Fruit fly (Drosophila melanogaster): ENCODE measurements around the gene CG14903.
A peak's percentile ranks its signal among the peaks of the same experiment; 100 is the strongest.

The CG14903 gene

DNA sequence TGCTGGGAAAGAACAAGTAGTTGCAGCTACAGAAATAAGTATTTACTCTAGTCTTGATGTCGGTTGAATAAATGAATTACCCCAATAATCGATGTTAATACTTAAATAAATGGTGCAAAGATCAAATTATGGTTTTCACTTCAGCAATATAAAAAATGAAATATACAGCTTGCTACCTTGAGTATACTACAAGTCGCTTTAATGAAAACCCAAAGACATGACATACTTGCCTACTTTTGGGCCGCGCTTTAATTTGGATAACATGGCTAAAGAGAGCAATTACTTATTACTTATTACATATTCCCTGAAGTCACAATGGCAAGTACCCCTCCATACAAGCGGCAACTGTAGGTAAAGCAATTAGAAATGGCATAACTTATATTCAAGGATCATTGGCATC, 37.7 kb upstream of the CG14903 start:
- TF ChIP-seq CG32264 (GFP tag; optimal IDR thresholded peaks at IDR 0.05) (no peak), Myc (optimal IDR thresholded peaks at IDR 0.05) (peak; percentile 42), fru (GFP tag; optimal IDR thresholded peaks at IDR 0.05) (peak; percentile 49), woc (GFP tag; optimal IDR thresholded peaks at IDR 0.05) (no peak), N (GFP tag; optimal IDR thresholded peaks at IDR 0.05) (peak; percentile 59), Sp1 (GFP tag; optimal IDR thresholded peaks at IDR 0.05) (no peak)

DNA sequence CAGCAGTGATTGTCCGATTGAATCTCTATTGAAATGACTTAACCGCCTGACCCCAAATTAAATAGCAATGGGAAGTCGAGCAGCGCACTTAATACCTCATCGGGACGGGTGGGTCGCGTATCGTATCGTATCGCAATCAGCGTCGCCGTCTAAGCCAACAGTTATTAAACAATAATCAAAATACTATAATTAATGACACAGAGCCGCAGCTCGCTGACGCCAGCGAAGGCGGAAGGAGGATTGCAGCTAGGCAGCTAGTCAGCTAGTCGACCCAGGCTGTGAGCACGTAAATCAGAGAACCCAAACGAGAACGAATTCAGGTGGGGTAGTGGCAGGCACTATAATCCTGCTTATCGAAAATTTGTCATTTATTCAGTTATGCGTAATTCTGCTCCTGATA, 35.4 kb upstream of the CG14903 start, which contains the start of gene NPF:
Gene NPF (plus strand): TSS at position 301 of the 400 bp plus-strand sequence.
- TF ChIP-seq rgr (GFP tag; optimal IDR thresholded peaks at IDR 0.05) (no peak), dmrt93B (GFP tag; optimal IDR thresholded peaks at IDR 0.05) (no peak), Abd-B (GFP tag; optimal IDR thresholded peaks at IDR 0.05) (no peak), sv (GFP tag; optimal IDR thresholded peaks at IDR 0.05) (no peak), fru (GFP tag; optimal IDR thresholded peaks at IDR 0.05) (no peak)

DNA sequence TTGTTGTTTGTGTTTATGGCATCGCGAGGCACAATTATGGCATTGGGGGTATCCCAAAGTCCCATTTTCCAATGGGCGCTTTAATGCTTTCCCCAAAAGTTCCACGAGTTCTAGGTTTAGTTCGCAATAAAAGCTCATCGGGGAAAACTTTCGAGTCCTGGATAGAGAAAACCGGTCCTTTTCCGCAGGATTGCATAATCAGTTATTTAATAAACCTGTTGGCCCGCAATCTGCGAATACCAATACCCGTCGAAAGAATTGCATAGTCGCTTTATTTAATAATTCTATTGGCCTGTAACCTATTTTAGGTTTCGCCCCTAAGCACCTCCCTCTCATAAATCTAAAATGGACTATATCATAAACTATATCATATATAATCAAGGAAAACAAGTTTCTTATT, 32.4 kb upstream of the CG14903 start:
- TF ChIP-seq Sp1 (GFP tag; optimal IDR thresholded peaks at IDR 0.05) (no peak), OdsH (GFP tag; optimal IDR thresholded peaks at IDR 0.05) (no peak), foxo (GFP tag; optimal IDR thresholded peaks at IDR 0.05) (no peak), dsf (GFP tag; optimal IDR thresholded peaks at IDR 0.05; ENCODE audit: borderline replicate concordance) (no peak), brk (GFP tag; optimal IDR thresholded peaks at IDR 0.05) (no peak), h (GFP tag; optimal IDR thresholded peaks at IDR 0.05) (no peak)

DNA sequence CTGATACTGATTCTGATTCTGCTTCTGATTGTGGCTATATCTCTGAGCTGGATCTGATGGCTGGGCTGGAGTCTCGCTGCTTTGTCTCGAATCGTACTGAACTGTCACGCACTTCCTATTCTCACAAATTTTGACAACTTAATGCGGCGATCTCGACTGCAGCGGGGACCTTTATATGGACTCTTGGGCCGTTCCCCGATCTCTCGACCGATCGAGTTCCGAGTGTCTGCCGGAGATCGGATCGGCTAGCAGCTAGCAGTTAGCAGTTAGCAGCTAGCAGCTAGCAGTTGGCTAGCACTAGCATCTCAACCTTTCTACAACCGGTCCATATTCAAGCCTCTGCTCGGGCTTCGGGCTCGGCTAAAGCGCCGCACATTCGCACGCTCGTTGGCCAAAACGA, 31.2 kb upstream of the CG14903 start, which contains the start of gene CG10345:
Gene CG10345 (minus strand): TSS at position 147 of the 400 bp plus-strand sequence.
- TF ChIP-seq Vsx2 (GFP tag; optimal IDR thresholded peaks at IDR 0.05; ENCODE audit: partially characterized antibody) (no peak), Rel (GFP tag; optimal IDR thresholded peaks at IDR 0.05) (no peak), Rel (tag; optimal IDR thresholded peaks at IDR 0.05) (no peak), ey (GFP tag; optimal IDR thresholded peaks at IDR 0.05) (no peak), sv (GFP tag; optimal IDR thresholded peaks at IDR 0.05) (no peak), Jra (GFP tag; optimal IDR thresholded peaks at IDR 0.05) (no peak), pan (optimal IDR thresholded peaks at IDR 0.05) (no peak), N (GFP tag; optimal IDR thresholded peaks at IDR 0.05) (no peak), GATAd (GFP tag; optimal IDR thresholded peaks at IDR 0.05) (no peak), jim (GFP tag; optimal IDR thresholded peaks at IDR 0.05) (no peak), rgr (GFP tag; optimal IDR thresholded peaks at IDR 0.05) (no peak), Sp1 (GFP tag; optimal IDR thresholded peaks at IDR 0.05) (no peak), CG32264 (GFP tag; optimal IDR thresholded peaks at IDR 0.05) (no peak), CG9705 (GFP tag; optimal IDR thresholded peaks at IDR 0.05) (no peak), Myc (optimal IDR thresholded peaks at IDR 0.05) (no peak), psq (GFP tag; optimal IDR thresholded peaks at IDR 0.05) (no peak), h (GFP tag; optimal IDR thresholded peaks at IDR 0.05) (no peak), dl (GFP tag; optimal IDR thresholded peaks at IDR 0.05; ENCODE audit: insufficient read depth in 1 of 2, partially characterized antibody in 2 of 2) (no peak)

DNA sequence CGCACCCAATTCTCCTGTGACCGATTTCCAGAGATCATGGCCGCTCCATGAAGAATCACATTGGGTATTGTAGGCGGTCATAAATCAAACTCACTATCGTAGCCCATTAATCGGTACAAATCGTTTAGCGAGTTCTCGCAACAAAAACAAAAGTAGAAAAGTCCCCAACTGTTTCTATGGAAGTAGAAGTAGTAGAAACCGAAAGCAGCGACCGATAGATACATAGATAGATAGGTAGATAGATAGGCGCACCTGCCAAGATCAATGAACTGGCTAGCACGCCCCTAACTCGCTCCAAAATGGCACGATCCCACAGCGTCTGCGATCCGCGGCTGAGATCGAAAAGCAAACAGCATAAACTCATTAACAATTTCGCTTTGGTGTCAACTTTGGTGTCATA, 27.2 kb upstream of the CG14903 start:
- no peak for TF ChIP-seq GATAd (GFP tag; optimal IDR thresholded peaks at IDR 0.05)
- TF ChIP-seq Sp1 (GFP tag; optimal IDR thresholded peaks at IDR 0.05), result no peak
- no peak for TF ChIP-seq Vsx2 (GFP tag; optimal IDR thresholded peaks at IDR 0.05; ENCODE audit: partially characterized antibody)

DNA sequence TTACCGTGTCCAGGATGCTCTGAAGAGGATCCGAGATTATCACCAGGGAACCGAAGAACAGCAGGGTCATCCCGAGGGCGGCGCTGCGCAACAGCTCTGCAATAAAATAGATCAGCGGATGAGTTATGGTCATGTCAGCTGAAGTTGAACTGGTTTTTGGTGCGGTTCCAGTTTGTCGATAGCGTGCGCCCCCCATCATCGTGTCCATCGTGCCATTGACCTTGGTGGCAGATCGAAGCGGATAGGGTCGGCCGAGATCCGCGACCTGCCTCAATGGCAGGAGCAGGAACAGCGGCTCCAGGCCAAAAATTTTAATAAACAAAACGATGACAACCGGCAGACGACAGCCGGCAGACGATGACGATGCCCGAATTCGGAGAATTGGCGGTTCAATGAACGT, 26.1 kb upstream of the CG14903 start:
- no peak for TF ChIP-seq CG32264 (GFP tag; optimal IDR thresholded peaks at IDR 0.05)
- no peak for TF ChIP-seq Hr78 (GFP tag; optimal IDR thresholded peaks at IDR 0.05)
- no peak for TF ChIP-seq Mio (GFP tag; optimal IDR thresholded peaks at IDR 0.05)
- no peak for TF ChIP-seq usp (GFP tag; optimal IDR thresholded peaks at IDR 0.05)
- no peak for TF ChIP-seq Dif (GFP tag; optimal IDR thresholded peaks at IDR 0.05; ENCODE audit: partially characterized antibody)

DNA sequence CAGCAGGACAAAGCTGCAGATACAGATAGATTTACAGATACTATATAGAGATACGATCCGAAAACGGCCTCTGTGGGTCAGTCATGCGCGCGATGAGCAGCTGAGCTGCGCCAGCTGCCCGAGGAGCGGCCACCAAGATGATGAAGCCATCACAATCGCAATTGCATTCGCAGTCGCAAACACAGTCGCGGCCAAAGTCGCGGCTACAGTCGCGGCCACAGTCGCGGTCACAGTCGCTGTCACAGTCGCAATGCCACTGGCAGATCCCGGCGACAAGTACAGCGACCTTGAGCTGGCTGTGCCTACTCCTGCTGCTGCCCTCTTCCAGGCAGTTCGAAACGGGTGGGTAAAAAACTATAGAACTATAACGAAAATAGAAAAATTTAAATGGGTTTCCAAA, 21.4 kb upstream of the CG14903 start:
- TF ChIP-seq ey (GFP tag; optimal IDR thresholded peaks at IDR 0.05) (no peak), CG9705 (GFP tag; optimal IDR thresholded peaks at IDR 0.05) (no peak), GATAd (GFP tag; optimal IDR thresholded peaks at IDR 0.05) (no peak), Hr78 (GFP tag; optimal IDR thresholded peaks at IDR 0.05) (no peak), N (GFP tag; optimal IDR thresholded peaks at IDR 0.05) (no peak), foxo (GFP tag; optimal IDR thresholded peaks at IDR 0.05) (no peak)

Measured in whole organism, wandering third instar larva.